Fruit fly (Drosophila melanogaster): Measurements from ENCODE around the gene CG4661.

The CG4661 gene

dm6 chrX:12857622-12858021 lies at the start of gene CG4661:
CG4661 (minus strand) TSS chrX:12857722.
- no peak for TF ChIP-seq pdm3 (GFP tag; optimal IDR thresholded peaks at IDR 0.05)
- no peak for TF ChIP-seq Smox (GFP tag; optimal IDR thresholded peaks at IDR 0.05)
- TF ChIP-seq CG15336 (GFP tag; IDR thresholded peaks at IDR 0.05) = no peak
- TF ChIP-seq Hr4 (GFP tag; optimal IDR thresholded peaks at IDR 0.05) = no peak
- TF ChIP-seq CG34406 (GFP tag; optimal IDR thresholded peaks at IDR 0.05) = no peak
- no peak for TF ChIP-seq Hr38 (GFP tag; optimal IDR thresholded peaks at IDR 0.05)
- no peak for TF ChIP-seq lz (GFP tag; optimal IDR thresholded peaks at IDR 0.05)
- no peak for TF ChIP-seq CG6808 (GFP tag; optimal IDR thresholded peaks at IDR 0.05)
- no peak for TF ChIP-seq OdsH (GFP tag; optimal IDR thresholded peaks at IDR 0.05)
- TF ChIP-seq CG3919 (GFP tag; optimal IDR thresholded peaks at IDR 0.05) = no peak
- no peak for TF ChIP-seq svp (GFP tag)
- TF ChIP-seq CG31627 (GFP tag; optimal IDR thresholded peaks at IDR 0.05) = no peak

DNA sequence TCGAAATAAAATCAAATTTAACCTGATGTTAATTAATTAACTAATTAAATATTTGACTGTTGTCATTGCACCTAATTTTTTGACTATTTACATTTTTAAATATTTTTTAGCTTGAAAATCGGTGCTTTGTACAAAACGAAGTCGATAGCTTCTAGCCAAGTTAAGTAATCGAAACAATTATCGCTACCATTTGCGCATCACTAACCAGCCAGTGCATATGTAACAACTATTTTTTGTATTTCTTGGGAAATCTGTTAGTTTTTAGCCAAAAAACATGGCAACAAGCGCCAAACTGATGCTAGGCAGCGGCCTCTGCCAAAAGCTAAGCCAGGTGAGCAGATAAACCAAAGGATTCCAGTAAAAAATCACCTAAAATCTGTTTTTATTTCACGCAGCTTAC lies 49.4 kb upstream of the CG4661 start, which contains the start of gene mRpL49:
Gene mRpL49 (plus strand): TSS at position 192 of the 400 bp plus-strand sequence.
- no peak for TF ChIP-seq Eip75B (GFP tag; optimal IDR thresholded peaks at IDR 0.05)
- TF ChIP-seq CG10631 (GFP tag; optimal IDR thresholded peaks at IDR 0.05) = no peak
- no peak for TF ChIP-seq CG3032 (tag; optimal IDR thresholded peaks at IDR 0.05)
- no peak for TF ChIP-seq svp (GFP tag)
- TF ChIP-seq CG7368 (GFP tag; optimal IDR thresholded peaks at IDR 0.05) = no peak
- TF ChIP-seq CG6854 (GFP tag; optimal IDR thresholded peaks at IDR 0.05) = no peak
- no peak for TF ChIP-seq dac (GFP tag; optimal IDR thresholded peaks at IDR 0.05)
- no peak for TF ChIP-seq CG11294 (GFP tag; IDR thresholded peaks at IDR 0.05)

dm6 chrX:12905901-12906689 lies 48.6 kb upstream of the CG4661 start, which contains the start of gene CG4404:
CG4404 (minus strand) TSS chrX:12906018.
- TF ChIP-seq CG34406 (GFP tag; optimal IDR thresholded peaks at IDR 0.05) (no peak), achi (GFP tag; optimal IDR thresholded peaks at IDR 0.05) (peak; percentile 11), Hr4 (GFP tag; optimal IDR thresholded peaks at IDR 0.05) (peak; percentile 50), acj6 (GFP tag; optimal IDR thresholded peaks at IDR 0.05) (peak; percentile 14), Hr39 (GFP tag; optimal IDR thresholded peaks at IDR 0.05) (no peak), Sox15 (GFP tag; optimal IDR thresholded peaks at IDR 0.05) (no peak), CG9139 (GFP tag; optimal IDR thresholded peaks at IDR 0.05) (no peak), Eip78C (GFP tag) (peak; percentile 66), OdsH (GFP tag; optimal IDR thresholded peaks at IDR 0.05) (peak; percentile 28), fkh (GFP tag; optimal IDR thresholded peaks at IDR 0.05) (no peak), eg (GFP tag; IDR thresholded peaks at IDR 0.05) (0 out of 3 replicates have a peak, but pooled peaks have one; percentile 51), Blimp-1 (GFP tag; optimal IDR thresholded peaks at IDR 0.05) (no peak), CG10669 (GFP tag; optimal IDR thresholded peaks at IDR 0.05) (no peak), Ets21C (GFP tag; optimal IDR thresholded peaks at IDR 0.05) (no peak), salr (GFP tag; optimal IDR thresholded peaks at IDR 0.05) (peak in 1 of 2 experiments; percentile 37), CG6854 (GFP tag; optimal IDR thresholded peaks at IDR 0.05) (no peak), CG15336 (GFP tag; IDR thresholded peaks at IDR 0.05) (peak; percentile 51), ss (GFP tag; optimal IDR thresholded peaks at IDR 0.05) (no peak), Eip93F (GFP tag; optimal IDR thresholded peaks at IDR 0.05) (no peak), CG4318 (GFP tag; optimal IDR thresholded peaks at IDR 0.05) (peak; percentile 32), CG32006 (GFP tag; optimal IDR thresholded peaks at IDR 0.05) (peak; percentile 70), CG6276 (GFP tag; optimal IDR thresholded peaks at IDR 0.05) (peak; percentile 41)

Data from whole organism, prepupa.